Worm (Caenorhabditis elegans): ENCODE measurements around the gene dnc-4.

dnc-4 gene

ce11 chrIV:8040610-8041317 lies 21.2 kb upstream of the dnc-4 start:
- TF ChIP-seq scrt-1 (GFP tag; IDR thresholded peaks at IDR 0.05) (no peak), tra-4 (tag; optimal IDR thresholded peaks at IDR 0.05) (no peak), ama-1 (optimal IDR thresholded peaks at IDR 0.05) (no peak), ets-7 (tag; optimal IDR thresholded peaks at IDR 0.05) (no peak), pes-1 (GFP tag; IDR thresholded peaks at IDR 0.05) (no peak), B0310.2 (tag; optimal IDR thresholded peaks at IDR 0.05) (no peak), sea-1 (GFP tag; conservative IDR thresholded peaks at IDR 0.05) (no peak), ceh-13 (GFP tag; optimal IDR thresholded peaks at IDR 0.05) (no peak), tbx-37 (GFP tag; conservative IDR thresholded peaks at IDR 0.05) (no peak), hnd-1 (tag; optimal IDR thresholded peaks at IDR 0.05) (no peak), ceh-36 (tag; optimal IDR thresholded peaks at IDR 0.05) (no peak), flt-1 (GFP tag; IDR thresholded peaks at IDR 0.05) (no peak), hmbx-1 (tag; optimal IDR thresholded peaks at IDR 0.05) (no peak), F13C5.2 (tag; optimal IDR thresholded peaks at IDR 0.05) (no peak), aly-1 (tag; optimal IDR thresholded peaks at IDR 0.05) (no peak), tbx-11 (GFP tag; IDR thresholded peaks at IDR 0.05) (no peak)

- TF ChIP-seq pes-1 (GFP tag; IDR thresholded peaks at IDR 0.05), result no peak
- no peak for TF ChIP-seq sea-1 (GFP tag; conservative IDR thresholded peaks at IDR 0.05)
- TF ChIP-seq ama-1 (optimal IDR thresholded peaks at IDR 0.05), result no peak
- TF ChIP-seq hmg-4 (GFP tag; optimal IDR thresholded peaks at IDR 0.05), result no peak
- TF ChIP-seq ceh-13 (GFP tag; optimal IDR thresholded peaks at IDR 0.05), result no peak
- no peak for TF ChIP-seq tra-4 (tag; optimal IDR thresholded peaks at IDR 0.05)
- TF ChIP-seq hnd-1 (tag; optimal IDR thresholded peaks at IDR 0.05), result no peak
- TF ChIP-seq aly-1 (tag; optimal IDR thresholded peaks at IDR 0.05), result no peak
- TF ChIP-seq tbx-11 (GFP tag; IDR thresholded peaks at IDR 0.05), result no peak
- TF ChIP-seq tbx-37 (GFP tag; conservative IDR thresholded peaks at IDR 0.05), result no peak
- no peak for TF ChIP-seq ceh-36 (tag; optimal IDR thresholded peaks at IDR 0.05)
- TF ChIP-seq F13C5.2 (tag; optimal IDR thresholded peaks at IDR 0.05), result no peak
- TF ChIP-seq ets-7 (tag; optimal IDR thresholded peaks at IDR 0.05), result no peak
- no peak for TF ChIP-seq scrt-1 (GFP tag; IDR thresholded peaks at IDR 0.05)
- no peak for TF ChIP-seq B0310.2 (tag; optimal IDR thresholded peaks at IDR 0.05)
Measured at ce11 chrIV:8036492-8036891, 16.9 kb upstream of the dnc-4 start.

ce11 chrIV:8034182-8034581 lies 14.6 kb upstream of the dnc-4 start:
- no peak for TF ChIP-seq ceh-36 (tag; optimal IDR thresholded peaks at IDR 0.05)
- TF ChIP-seq ets-7 (tag; optimal IDR thresholded peaks at IDR 0.05), result no peak
- no peak for TF ChIP-seq F13C5.2 (tag; optimal IDR thresholded peaks at IDR 0.05)
- no peak for TF ChIP-seq aly-1 (tag; optimal IDR thresholded peaks at IDR 0.05)

- no peak for TF ChIP-seq hnd-1 (tag; optimal IDR thresholded peaks at IDR 0.05)
- TF ChIP-seq ets-7 (tag; optimal IDR thresholded peaks at IDR 0.05), result no peak
- TF ChIP-seq ama-1 (optimal IDR thresholded peaks at IDR 0.05), result no peak
- no peak for TF ChIP-seq sea-1 (GFP tag; conservative IDR thresholded peaks at IDR 0.05)
- no peak for TF ChIP-seq flt-1 (GFP tag; IDR thresholded peaks at IDR 0.05)
- no peak for TF ChIP-seq tbx-11 (GFP tag; IDR thresholded peaks at IDR 0.05)
- TF ChIP-seq tra-4 (tag; optimal IDR thresholded peaks at IDR 0.05), result no peak
- TF ChIP-seq pes-1 (GFP tag; IDR thresholded peaks at IDR 0.05), result no peak
- no peak for TF ChIP-seq F13C5.2 (tag; optimal IDR thresholded peaks at IDR 0.05)
Measured at ce11 chrIV:8032135-8032915, 12.7 kb upstream of the dnc-4 start.

- no peak for TF ChIP-seq hnd-1 (tag; optimal IDR thresholded peaks at IDR 0.05)
- TF ChIP-seq tbx-11 (GFP tag; IDR thresholded peaks at IDR 0.05), result no peak
- no peak for TF ChIP-seq tbx-37 (GFP tag; conservative IDR thresholded peaks at IDR 0.05)
- no peak for TF ChIP-seq ets-7 (tag; optimal IDR thresholded peaks at IDR 0.05)
- no peak for TF ChIP-seq hmbx-1 (tag; optimal IDR thresholded peaks at IDR 0.05)
- no peak for TF ChIP-seq ceh-13 (GFP tag; optimal IDR thresholded peaks at IDR 0.05)
- TF ChIP-seq flt-1 (GFP tag; IDR thresholded peaks at IDR 0.05), result no peak
- no peak for TF ChIP-seq ama-1 (optimal IDR thresholded peaks at IDR 0.05)
- no peak for TF ChIP-seq scrt-1 (GFP tag; IDR thresholded peaks at IDR 0.05)
- no peak for TF ChIP-seq B0310.2 (tag; optimal IDR thresholded peaks at IDR 0.05)
- no peak for TF ChIP-seq pes-1 (GFP tag; IDR thresholded peaks at IDR 0.05)
- TF ChIP-seq tra-4 (tag; optimal IDR thresholded peaks at IDR 0.05), result no peak
- TF ChIP-seq sea-1 (GFP tag; conservative IDR thresholded peaks at IDR 0.05), result no peak
- TF ChIP-seq ceh-36 (tag; optimal IDR thresholded peaks at IDR 0.05), result no peak
Measured at ce11 chrIV:8030099-8030498, 10.5 kb upstream of the dnc-4 start.

ce11 chrIV:8029413-8029812 lies 9.8 kb upstream of the dnc-4 start, which contains the start of gene nhr-31:
Gene nhr-31, minus strand, starts transcription at chrIV:8029513.
- TF ChIP-seq aly-1 (tag; optimal IDR thresholded peaks at IDR 0.05) (no peak), F13C5.2 (tag; optimal IDR thresholded peaks at IDR 0.05) (no peak), ceh-13 (GFP tag; optimal IDR thresholded peaks at IDR 0.05) (no peak), ceh-36 (tag; optimal IDR thresholded peaks at IDR 0.05) (no peak)

- TF ChIP-seq hnd-1 (tag; optimal IDR thresholded peaks at IDR 0.05) (no peak), ceh-13 (GFP tag; optimal IDR thresholded peaks at IDR 0.05) (no peak)
Measured at ce11 chrIV:8028372-8028771, 8.8 kb upstream of the dnc-4 start.

Data from whole organism, early embryonic.